Worm (Caenorhabditis elegans) whole organism, midembryonic: ENCODE results near the gene emre-1.
A peak's percentile ranks its signal among the peaks of the same experiment; 100 is the strongest.

Experiments used
- T22C8.4 ChIP-seq: fragments of 200-800 bp; sonication (Bioruptor generic); IDR thresholded peaks from 2 replicates; pipeline ENCODE4 v1.3.6; 2022; ENCODE audit warnings: missing genetic modification characterization, missing compliant biosample characterization
- cog-1 ChIP-seq: sonication (generic microtip); optimal IDR thresholded peaks from 2 replicates; lab custom pipeline; 2016; ENCODE audit warnings: missing genetic modification characterization, missing compliant biosample characterization
- flt-1 ChIP-seq: fragments of 200-800 bp; sonication (Bioruptor generic); IDR thresholded peaks from 2 replicates; pipeline ENCODE4 v1.3.6; 2022; ENCODE audit warnings: missing genetic modification characterization, missing compliant biosample characterization
- klf-2 ChIP-seq: fragments of 200-800 bp; sonication (Bioruptor generic); conservative IDR thresholded peaks from 2 replicates; pipeline ENCODE4 v1.3.6; 2022; ENCODE audit warnings: missing genetic modification reagents, missing genetic modification characterization, missing compliant biosample characterization
- med-1 ChIP-seq: sonication (generic microtip); optimal IDR thresholded peaks from 2 replicates; lab custom pipeline; 2017; ENCODE audit warnings: missing genetic modification characterization, mild to moderate bottlenecking, missing compliant biosample characterization, antibody characterized with exemption, missing genetic modification reagents; ENCODE audit not compliant: insufficient read depth
- ref-1 ChIP-seq: fragments of 200-800 bp; sonication (Bioruptor generic); conservative IDR thresholded peaks from 2 replicates; pipeline ENCODE4 v1.3.6; 2022; ENCODE audit warnings: missing genetic modification reagents, missing genetic modification characterization, missing compliant biosample characterization
- tab-1 ChIP-seq: fragments of 200-800 bp; sonication (Bioruptor generic); IDR thresholded peaks from 2 replicates; pipeline ENCODE4 v1.3.6; 2022; ENCODE audit warnings: missing genetic modification characterization, missing compliant biosample characterization
- ztf-23 ChIP-seq: fragments of 200-800 bp; sonication (Bioruptor generic); IDR thresholded peaks from 2 replicates; pipeline ENCODE4 v1.3.6; 2022; ENCODE audit warnings: missing genetic modification reagents, missing genetic modification characterization, missing compliant biosample characterization
- ztf-29 ChIP-seq: fragments of 200-800 bp; sonication (Bioruptor generic); IDR thresholded peaks from 2 replicates; pipeline ENCODE4 v1.3.6; 2022; ENCODE audit warnings: missing genetic modification reagents, missing genetic modification characterization, missing compliant biosample characterization

Gene emre-1

ce11 chrX:14979388-14979787 lies at the start of gene emre-1:
emre-1 (plus strand) TSS chrX:14979688.
- TF ChIP-seq ztf-29 (GFP tag; lab: Robert Waterston, UW): no peak

ce11 chrX:14931443-14931842 lies 48.0 kb upstream of the emre-1 start:
- TF ChIP-seq med-1 (GFP tag; lab: Kevin White, UChicago) (no peak), ztf-23 (GFP tag; lab: Robert Waterston, UW) (no peak)

- TF ChIP-seq klf-2 (GFP tag; lab: Robert Waterston, UW) (no peak), ref-1 (GFP tag; lab: Robert Waterston, UW) (no peak), flt-1 (GFP tag; lab: Robert Waterston, UW) (no peak), med-1 (GFP tag; lab: Kevin White, UChicago) (no peak), ztf-23 (GFP tag; lab: Robert Waterston, UW) (no peak), ztf-29 (GFP tag; lab: Robert Waterston, UW) (no peak), T22C8.4 (GFP tag; lab: Robert Waterston, UW) (no peak), tab-1 (GFP tag; lab: Robert Waterston, UW) (no peak), cog-1 (tag; lab: Kevin White, UChicago) (no peak)
Observed at ce11 chrX:14938188-14938587, 41.3 kb upstream of the emre-1 start.

- TF ChIP-seq ztf-29 (GFP tag; lab: Robert Waterston, UW) (no peak), tab-1 (GFP tag; lab: Robert Waterston, UW) (no peak), T22C8.4 (GFP tag; lab: Robert Waterston, UW) (no peak), ref-1 (GFP tag; lab: Robert Waterston, UW) (no peak), ztf-23 (GFP tag; lab: Robert Waterston, UW) (no peak), flt-1 (GFP tag; lab: Robert Waterston, UW) (no peak), med-1 (GFP tag; lab: Kevin White, UChicago) (no peak), klf-2 (GFP tag; lab: Robert Waterston, UW) (no peak), cog-1 (tag; lab: Kevin White, UChicago) (no peak)
Observed at ce11 chrX:14946217-14946463, 33.3 kb upstream of the emre-1 start, which contains the start of gene mrp-5. mrp-5 (minus strand) TSS chrX:14946317.

- TF ChIP-seq tab-1 (GFP tag; lab: Robert Waterston, UW) (no peak), ztf-29 (GFP tag; lab: Robert Waterston, UW) (0 out of 2 replicates have a peak, but pooled peaks have one; percentile 12)
Observed at ce11 chrX:14946464-14947354, 32.8 kb upstream of the emre-1 start.

ce11 chrX:14947355-14947668 lies 32.2 kb upstream of the emre-1 start:
- TF ChIP-seq ztf-29 (GFP tag; lab: Robert Waterston, UW) (no peak), ref-1 (GFP tag; lab: Robert Waterston, UW) (no peak), ztf-23 (GFP tag; lab: Robert Waterston, UW) (no peak), klf-2 (GFP tag; lab: Robert Waterston, UW) (no peak), tab-1 (GFP tag; lab: Robert Waterston, UW) (no peak), T22C8.4 (GFP tag; lab: Robert Waterston, UW) (no peak), cog-1 (tag; lab: Kevin White, UChicago) (no peak), flt-1 (GFP tag; lab: Robert Waterston, UW) (no peak)

- TF ChIP-seq tab-1 (GFP tag; lab: Robert Waterston, UW): no peak
- TF ChIP-seq T22C8.4 (GFP tag; lab: Robert Waterston, UW): no peak
- no peak for TF ChIP-seq flt-1 (GFP tag; lab: Robert Waterston, UW)
- TF ChIP-seq ztf-29 (GFP tag; lab: Robert Waterston, UW): no peak
- TF ChIP-seq med-1 (GFP tag; lab: Kevin White, UChicago): no peak
- no peak for TF ChIP-seq ztf-23 (GFP tag; lab: Robert Waterston, UW)
- no peak for TF ChIP-seq klf-2 (GFP tag; lab: Robert Waterston, UW)
- TF ChIP-seq cog-1 (tag; lab: Kevin White, UChicago): no peak
- TF ChIP-seq ref-1 (GFP tag; lab: Robert Waterston, UW): no peak
Observed at ce11 chrX:14951797-14952196, 27.7 kb upstream of the emre-1 start.

ce11 chrX:14954548-14954947 lies 24.9 kb upstream of the emre-1 start, which contains the start of gene pag-3:
pag-3 (minus strand) TSS chrX:14954648.
- TF ChIP-seq ztf-23 (GFP tag; lab: Robert Waterston, UW) (no peak), med-1 (GFP tag; lab: Kevin White, UChicago) (no peak), T22C8.4 (GFP tag; lab: Robert Waterston, UW) (no peak), flt-1 (GFP tag; lab: Robert Waterston, UW) (no peak)

ce11 chrX:14957176-14957575 lies 22.3 kb upstream of the emre-1 start:
- TF ChIP-seq flt-1 (GFP tag; lab: Robert Waterston, UW) (no peak), ref-1 (GFP tag; lab: Robert Waterston, UW) (no peak), med-1 (GFP tag; lab: Kevin White, UChicago) (no peak), ztf-23 (GFP tag; lab: Robert Waterston, UW) (no peak), T22C8.4 (GFP tag; lab: Robert Waterston, UW) (no peak), cog-1 (tag; lab: Kevin White, UChicago) (no peak), ztf-29 (GFP tag; lab: Robert Waterston, UW) (no peak), klf-2 (GFP tag; lab: Robert Waterston, UW) (no peak), tab-1 (GFP tag; lab: Robert Waterston, UW) (no peak)

- TF ChIP-seq med-1 (GFP tag; lab: Kevin White, UChicago) (no peak), cog-1 (tag; lab: Kevin White, UChicago) (no peak), klf-2 (GFP tag; lab: Robert Waterston, UW) (no peak), ztf-23 (GFP tag; lab: Robert Waterston, UW) (no peak), T22C8.4 (GFP tag; lab: Robert Waterston, UW) (no peak), tab-1 (GFP tag; lab: Robert Waterston, UW) (no peak), flt-1 (GFP tag; lab: Robert Waterston, UW) (no peak), ref-1 (GFP tag; lab: Robert Waterston, UW) (no peak), ztf-29 (GFP tag; lab: Robert Waterston, UW) (no peak)
Observed at ce11 chrX:14958401-14958800, 21.1 kb upstream of the emre-1 start.
